Fruit fly (Drosophila melanogaster): ENCODE measurements around the gene Bre1.

Bre1 gene

dm6 chr3L:5770817-5771425 is 23.1 kb downstream of the Bre1 start (continued):
- TF ChIP-seq CG18011 (GFP tag; optimal IDR thresholded peaks at IDR 0.05): peak; percentile 73
- no peak for TF ChIP-seq sima (GFP tag; optimal IDR thresholded peaks at IDR 0.05)
- peak; percentile 64 for TF ChIP-seq repo (GFP tag; optimal IDR thresholded peaks at IDR 0.05)
- TF ChIP-seq Drgx (GFP tag; IDR thresholded peaks at IDR 0.05): peak; percentile 77; the same call in 1 of the 2 replicates
- no peak for TF ChIP-seq tna (GFP tag; IDR thresholded peaks at IDR 0.05; ENCODE audit: partially characterized antibody)
- TF ChIP-seq Eip74EF (GFP tag; optimal IDR thresholded peaks at IDR 0.05): peak in 1 of 2 experiments; percentile 82
- TF ChIP-seq H15 (GFP tag; IDR thresholded peaks at IDR 0.05): no peak
- peak; percentile 15 for TF ChIP-seq bigmax (GFP tag; optimal IDR thresholded peaks at IDR 0.05)
- peak; percentile 72 to 81 for TF ChIP-seq chif (GFP tag; optimal IDR thresholded peaks at IDR 0.05)
- no peak for TF ChIP-seq CG6254 (GFP tag; optimal IDR thresholded peaks at IDR 0.05)
- peak; percentile 87 for TF ChIP-seq unpg (GFP tag; optimal IDR thresholded peaks at IDR 0.05)
- TF ChIP-seq Adf1 (GFP tag; IDR thresholded peaks at IDR 0.05): peak; percentile 77
- peak; percentile 84 for TF ChIP-seq az2 (GFP tag; optimal IDR thresholded peaks at IDR 0.05)
- TF ChIP-seq D19B (GFP tag; optimal IDR thresholded peaks at IDR 0.05): peak; percentile 71
- TF ChIP-seq CG8765 (GFP tag; IDR thresholded peaks at IDR 0.05): no peak
- peak; percentile 39; the same call in 2 of the 3 replicates for TF ChIP-seq B-H1 (GFP tag; IDR thresholded peaks at IDR 0.05)
- TF ChIP-seq lmd (GFP tag; IDR thresholded peaks at IDR 0.05): peak; percentile 69
- TF ChIP-seq CG2678 (tag; optimal IDR thresholded peaks at IDR 0.05): peak; percentile 91
- peak; percentile 86 for TF ChIP-seq CG10209 (GFP tag; optimal IDR thresholded peaks at IDR 0.05)
- TF ChIP-seq CrebB (tag; optimal IDR thresholded peaks at IDR 0.05): peak; percentile 85
- peak; percentile 87 for TF ChIP-seq Oli (tag; optimal IDR thresholded peaks at IDR 0.05)
- no peak for TF ChIP-seq trh (GFP tag; optimal IDR thresholded peaks at IDR 0.05)
- TF ChIP-seq Usf (GFP tag; optimal IDR thresholded peaks at IDR 0.05): peak; percentile 61
- no peak for TF ChIP-seq C15 (GFP tag; IDR thresholded peaks at IDR 0.05)
- peak; percentile 17; the same call in 1 of the 2 replicates for TF ChIP-seq CG13287 (GFP tag; IDR thresholded peaks at IDR 0.05; ENCODE audit: partially characterized antibody)
- TF ChIP-seq pum (GFP tag; optimal IDR thresholded peaks at IDR 0.05): peak; percentile 79
- no peak for TF ChIP-seq D (optimal IDR thresholded peaks at IDR 0.05)
- TF ChIP-seq D (GFP tag; optimal IDR thresholded peaks at IDR 0.05): peak; percentile 74
- TF ChIP-seq kay (GFP tag; optimal IDR thresholded peaks at IDR 0.05): peak; percentile 68
- peak; percentile 54 to 81 for TF ChIP-seq bsh (GFP tag; optimal IDR thresholded peaks at IDR 0.05)
- TF ChIP-seq CG1647 (GFP tag; optimal IDR thresholded peaks at IDR 0.05): peak; percentile 68
- TF ChIP-seq Six4 (GFP tag; optimal IDR thresholded peaks at IDR 0.05): peak; percentile 72
- TF ChIP-seq CG31365 (tag; optimal IDR thresholded peaks at IDR 0.05): peak; percentile 79
- peak; percentile 81 for TF ChIP-seq chn (GFP tag; optimal IDR thresholded peaks at IDR 0.05)
- peak; percentile 83 for TF ChIP-seq jumu (GFP tag; optimal IDR thresholded peaks at IDR 0.05)
- TF ChIP-seq TFAM (GFP tag; optimal IDR thresholded peaks at IDR 0.05): no peak
- peak; percentile 77 for TF ChIP-seq CG1792 (GFP tag; optimal IDR thresholded peaks at IDR 0.05)
- no peak for TF ChIP-seq bowl (GFP tag; IDR thresholded peaks at IDR 0.05)
- TF ChIP-seq zen2 (GFP tag; IDR thresholded peaks at IDR 0.05; ENCODE audit: partially characterized antibody): no peak
- TF ChIP-seq cg (GFP tag; optimal IDR thresholded peaks at IDR 0.05): no peak
- peak; percentile 31; the same call in 1 of the 2 replicates for TF ChIP-seq CG4730 (GFP tag; IDR thresholded peaks at IDR 0.05)
- TF ChIP-seq CG10959 (GFP tag; IDR thresholded peaks at IDR 0.05): no peak
- TF ChIP-seq croc (GFP tag; conservative IDR thresholded peaks at IDR 0.05): peak; percentile 48
- no peak for TF ChIP-seq vnd (GFP tag; IDR thresholded peaks at IDR 0.05; ENCODE audit: partially characterized antibody)
- peak; percentile 82 for TF ChIP-seq Atf6 (GFP tag; IDR thresholded peaks at IDR 0.05)
- peak; percentile 62; the same call in 3 of the 4 replicates for TF ChIP-seq Gug (GFP tag; IDR thresholded peaks at IDR 0.05)
- TF ChIP-seq amos (GFP tag; IDR thresholded peaks at IDR 0.05; ENCODE audit: partially characterized antibody): peak; percentile 44; the same call in 1 of the 2 replicates
- TF ChIP-seq vvl (GFP tag; IDR thresholded peaks at IDR 0.05): peak; percentile 59
- peak; percentile 58 for TF ChIP-seq zf30C (GFP tag; optimal IDR thresholded peaks at IDR 0.05)
- TF ChIP-seq CG11723 (GFP tag; optimal IDR thresholded peaks at IDR 0.05): no peak

All from whole organism, embryonic.